Fruit fly (Drosophila melanogaster) whole organism, embryonic: ENCODE results near the gene CG9444.

Experiments used
- Atf6 ChIP-seq: fragments of 200-800 bp; sonication (Bioruptor generic); IDR thresholded peaks from 2 replicates; pipeline ENCODE4 v1.3.6; 2022; ENCODE audit warnings: missing biosample characterization, missing genetic modification characterization
- Blimp-1 ChIP-seq: fragments of 200-800 bp; sonication (Bioruptor generic); optimal IDR thresholded peaks from 3 replicates; lab custom pipeline; 2018; ENCODE audit warnings: missing biosample characterization, missing genetic modification characterization, mild to moderate bottlenecking, moderate library complexity, missing genetic modification reagents
- BtbVII ChIP-seq: fragments of 200-800 bp; sonication (Bioruptor generic); optimal IDR thresholded peaks from 3 replicates; lab custom pipeline; 2017; ENCODE audit warnings: missing biosample characterization, mild to moderate bottlenecking, missing genetic modification characterization
- Bteb2 ChIP-seq: fragments of 200-800 bp; sonication (Bioruptor generic); optimal IDR thresholded peaks from 2 replicates; lab custom pipeline; 2016; ENCODE audit warnings: missing biosample characterization, missing genetic modification characterization
- C15 ChIP-seq: fragments of 200-800 bp; sonication (Bioruptor generic); IDR thresholded peaks from 3 replicates; pipeline ENCODE4 v1.3.6; 2022; ENCODE audit warnings: missing biosample characterization, missing genetic modification characterization
- CG1024 ChIP-seq: fragments of 200-800 bp; sonication (Bioruptor generic); IDR thresholded peaks from 2 replicates; pipeline ENCODE4 v1.3.6; 2022; ENCODE audit warnings: missing biosample characterization, missing genetic modification characterization
- CG10654 ChIP-seq: fragments of 200-800 bp; sonication (Bioruptor generic); optimal IDR thresholded peaks from 2 replicates; lab custom pipeline; 2016; ENCODE audit warnings: missing biosample characterization, missing genetic modification characterization
- CG11093 ChIP-seq: fragments of 200-800 bp; sonication (Bioruptor generic); IDR thresholded peaks from 3 replicates; pipeline ENCODE4 v1.3.6; 2022; ENCODE audit warnings: missing biosample characterization, missing genetic modification characterization
- CG11247 ChIP-seq: fragments of 200-800 bp; sonication (Bioruptor generic); IDR thresholded peaks from 2 replicates; pipeline ENCODE4 v1.3.6; 2022; ENCODE audit warnings: missing biosample characterization, missing genetic modification characterization
- CG12769 ChIP-seq: fragments of 200-800 bp; sonication (Bioruptor generic); optimal IDR thresholded peaks from 2 replicates; lab custom pipeline; 2019; ENCODE audit warnings: missing biosample characterization, mild to moderate bottlenecking, missing genetic modification characterization, moderate library complexity
- CG13424 ChIP-seq: fragments of 200-800 bp; sonication (Bioruptor generic); optimal IDR thresholded peaks from 2 replicates; lab custom pipeline; 2019; ENCODE audit warnings: missing biosample characterization, mild to moderate bottlenecking, missing genetic modification characterization, moderate library complexity
- CG13624 ChIP-seq: fragments of 200-800 bp; sonication (Bioruptor generic); optimal IDR thresholded peaks from 2 replicates; lab custom pipeline; 2016; ENCODE audit warnings: missing biosample characterization, missing genetic modification characterization
- CG13894 ChIP-seq: fragments of 200-800 bp; sonication (Bioruptor generic); optimal IDR thresholded peaks from 3 replicates; lab custom pipeline; 2018; ENCODE audit warnings: missing biosample characterization, mild to moderate bottlenecking, missing genetic modification characterization, moderate library complexity
- CG1529 ChIP-seq: fragments of 200-800 bp; sonication (Bioruptor generic); optimal IDR thresholded peaks from 3 replicates; lab custom pipeline; 2018; ENCODE audit warnings: missing biosample characterization, missing genetic modification characterization
- CG17912 ChIP-seq: fragments of 200-800 bp; sonication (Bioruptor generic); optimal IDR thresholded peaks from 2 replicates; lab custom pipeline; 2018; ENCODE audit warnings: missing biosample characterization, mild to moderate bottlenecking, missing genetic modification characterization
- CG18619 ChIP-seq: fragments of 200-800 bp; sonication (Bioruptor generic); optimal IDR thresholded peaks from 3 replicates; lab custom pipeline; 2017; ENCODE audit warnings: missing biosample characterization, mild to moderate bottlenecking, missing genetic modification characterization
- CG2678 ChIP-seq: fragments of 200-800 bp; sonication (Bioruptor generic); optimal IDR thresholded peaks from 3 replicates; lab custom pipeline; 2019; ENCODE audit warnings: missing biosample characterization, mild to moderate bottlenecking, missing genetic modification characterization, moderate library complexity
- CG32767 ChIP-seq: fragments of 200-800 bp; sonication (Bioruptor generic); IDR thresholded peaks from 2 replicates; pipeline ENCODE4 v1.3.6; 2022; ENCODE audit warnings: missing biosample characterization, missing genetic modification characterization
- CG4328 ChIP-seq: fragments of 200-800 bp; sonication (Bioruptor generic); optimal IDR thresholded peaks from 3 replicates; lab custom pipeline; 2017; ENCODE audit warnings: missing biosample characterization, missing genetic modification reagents, missing genetic modification characterization
- CG4707 ChIP-seq: fragments of 200-800 bp; sonication (Bioruptor generic); optimal IDR thresholded peaks from 2 replicates; lab custom pipeline; 2018; ENCODE audit warnings: missing biosample characterization, mild to moderate bottlenecking, missing genetic modification characterization, moderate library complexity
- CG8765 ChIP-seq: fragments of 200-800 bp; sonication (Bioruptor generic); IDR thresholded peaks from 2 replicates; pipeline ENCODE4 v1.3.6; 2022; ENCODE audit warnings: missing biosample characterization, missing genetic modification characterization
- Dek ChIP-seq: fragments of 200-800 bp; sonication (Bioruptor generic); optimal IDR thresholded peaks from 3 replicates; lab custom pipeline; 2019; ENCODE audit warnings: missing biosample characterization, mild to moderate bottlenecking, missing genetic modification characterization, moderate library complexity
- E2f1 ChIP-seq: fragments of 200-800 bp; sonication (Bioruptor generic); IDR thresholded peaks from 2 replicates; pipeline ENCODE4 v1.3.6; 2022; ENCODE audit warnings: missing biosample characterization, missing genetic modification characterization
- Hr51 ChIP-seq, 2 experiments: fragments of 200-800 bp; sonication (Bioruptor generic); optimal IDR thresholded peaks; 2 replicates in 1 of 2; 3 replicates in 1 of 2; lab custom pipeline; 2016 to 2018; ENCODE audit warnings: missing biosample characterization in 2 of 2, missing genetic modification characterization in 2 of 2, mild to moderate bottlenecking in 1 of 2, moderate library complexity in 1 of 2
- Hsf ChIP-seq: fragments of 200-800 bp; sonication (Bioruptor generic); optimal IDR thresholded peaks from 3 replicates; lab custom pipeline; 2016; ENCODE audit warnings: missing biosample characterization, missing genetic modification characterization
- Myb ChIP-seq: fragments of 200-800 bp; sonication (Bioruptor generic); optimal IDR thresholded peaks from 2 replicates; lab custom pipeline; 2016; ENCODE audit warnings: missing biosample characterization, missing genetic modification characterization
- Rx ChIP-seq: fragments of 200-800 bp; sonication (Bioruptor generic); IDR thresholded peaks from 2 replicates; pipeline ENCODE4 v1.3.6; 2022; ENCODE audit warnings: missing biosample characterization, missing genetic modification characterization
- Xbp1 ChIP-seq: fragments of 200-800 bp; sonication (Bioruptor generic); optimal IDR thresholded peaks from 3 replicates; lab custom pipeline; 2016; ENCODE audit warnings: missing biosample characterization, mild to moderate bottlenecking, missing genetic modification characterization
- al ChIP-seq: fragments of 200-800 bp; sonication (Bioruptor generic); IDR thresholded peaks from 2 replicates; pipeline ENCODE4 v1.3.6; 2022; ENCODE audit warnings: missing biosample characterization, missing genetic modification characterization
- chinmo ChIP-seq: fragments of 200-800 bp; sonication (Bioruptor generic); IDR thresholded peaks from 4 replicates; pipeline ENCODE4 v1.3.6; 2022; ENCODE audit warnings: missing biosample characterization, missing genetic modification characterization; ENCODE audit not compliant: partially characterized antibody
- ci ChIP-seq: fragments of 200-800 bp; sonication (Bioruptor generic); IDR thresholded peaks from 3 replicates; pipeline ENCODE4 v1.3.6; 2022; ENCODE audit warnings: missing biosample characterization, missing genetic modification characterization
- dmrt99B ChIP-seq: fragments of 200-800 bp; sonication (Bioruptor generic); optimal IDR thresholded peaks from 2 replicates; lab custom pipeline; 2018; ENCODE audit warnings: missing biosample characterization, mild to moderate bottlenecking, missing genetic modification characterization, moderate library complexity
- fd3F ChIP-seq: fragments of 200-800 bp; sonication (Bioruptor generic); optimal IDR thresholded peaks from 2 replicates; lab custom pipeline; 2018; ENCODE audit warnings: missing biosample characterization, mild to moderate bottlenecking, missing genetic modification characterization, moderate library complexity
- gem ChIP-seq: fragments of 200-800 bp; sonication (Bioruptor generic); optimal IDR thresholded peaks from 2 replicates; lab custom pipeline; 2019; ENCODE audit warnings: missing biosample characterization, mild to moderate bottlenecking, missing genetic modification characterization, moderate library complexity
- gsb ChIP-seq: fragments of 200-800 bp; sonication (Bioruptor generic); IDR thresholded peaks from 2 replicates; pipeline ENCODE4 v1.3.6; 2022; ENCODE audit warnings: missing biosample characterization, missing genetic modification characterization
- gt ChIP-seq: fragments of 200-800 bp; sonication (Bioruptor generic); IDR thresholded peaks from 2 replicates; pipeline ENCODE4 v1.3.6; 2022; ENCODE audit warnings: missing biosample characterization, missing genetic modification characterization
- ind ChIP-seq: fragments of 200-800 bp; sonication (Bioruptor generic); optimal IDR thresholded peaks from 3 replicates; lab custom pipeline; 2016; ENCODE audit warnings: missing biosample characterization, missing genetic modification characterization
- lov ChIP-seq, 2 experiments: fragments of 200-800 bp in 1 of 2; fragments of >200 bp in 1 of 2; sonication (Bioruptor generic) in 1 of 2; IDR thresholded peaks in 1 of 2; optimal IDR thresholded peaks in 1 of 2; 2 replicates in 1 of 2; 3 replicates in 1 of 2; pipeline versions ENCODE4 v1.3.6 to Lab custom; 2017 to 2022; ENCODE audit warnings: missing biosample characterization in 1 of 2, missing genetic modification characterization in 1 of 2
- mirr ChIP-seq: fragments of 200-800 bp; sonication (Bioruptor generic); optimal IDR thresholded peaks from 3 replicates; lab custom pipeline; 2018; ENCODE audit warnings: missing biosample characterization, mild to moderate bottlenecking, missing genetic modification characterization
- nerfin-2 ChIP-seq: fragments of 200-800 bp; sonication (Bioruptor generic); IDR thresholded peaks from 2 replicates; pipeline ENCODE4 v1.3.6; 2022; ENCODE audit warnings: missing biosample characterization, missing genetic modification characterization; ENCODE audit not compliant: partially characterized antibody
- pb ChIP-seq: fragments of 200-800 bp; sonication (Bioruptor generic); optimal IDR thresholded peaks from 3 replicates; lab custom pipeline; 2016; ENCODE audit warnings: missing biosample characterization, missing genetic modification characterization
- psq ChIP-seq: fragments of 200-800 bp; sonication (Bioruptor generic); optimal IDR thresholded peaks from 2 replicates; lab custom pipeline; 2017; ENCODE audit warnings: missing biosample characterization, missing genetic modification characterization
- repo ChIP-seq: fragments of 200-800 bp; sonication (Bioruptor generic); optimal IDR thresholded peaks from 2 replicates; lab custom pipeline; 2016; ENCODE audit warnings: missing biosample characterization, missing genetic modification characterization
- run ChIP-seq: fragments of 200-800 bp; sonication (Bioruptor generic); optimal IDR thresholded peaks from 3 replicates; lab custom pipeline; 2018; ENCODE audit warnings: missing biosample characterization, mild to moderate bottlenecking, missing genetic modification characterization
- schlank ChIP-seq: fragments of 200-800 bp; sonication (Bioruptor generic); optimal IDR thresholded peaks from 2 replicates; lab custom pipeline; 2018; ENCODE audit warnings: missing biosample characterization, mild to moderate bottlenecking, missing genetic modification characterization
- sd ChIP-seq: fragments of 200-800 bp; sonication (Bioruptor generic); optimal IDR thresholded peaks from 3 replicates; lab custom pipeline; 2018; ENCODE audit warnings: missing biosample characterization, mild to moderate bottlenecking, missing genetic modification characterization, moderate library complexity
- sens ChIP-seq: fragments of 200-800 bp; sonication (Bioruptor generic); peaks from one replicate; lab custom pipeline; 2016; ENCODE audit warnings: missing biosample characterization, missing genetic modification characterization
- sima ChIP-seq: fragments of 200-800 bp; sonication (Bioruptor generic); optimal IDR thresholded peaks from 2 replicates; lab custom pipeline; 2016; ENCODE audit warnings: missing biosample characterization, missing genetic modification characterization
- z ChIP-seq: fragments of 200-800 bp; sonication (Bioruptor generic); IDR thresholded peaks from 3 replicates; pipeline ENCODE4 v1.3.6; 2022; ENCODE audit warnings: missing biosample characterization, missing genetic modification characterization

Gene CG9444

dm6 chr3R:9701897-9702296, 17.8 kb upstream of the CG9444 start (continued):
- TF ChIP-seq lov (optimal IDR thresholded peaks at IDR 0.05; lab: Kevin White, UChicago), result no peak
- no peak for TF ChIP-seq lov (GFP tag; IDR thresholded peaks at IDR 0.05; lab: Robert Waterston, UW)
- peak; percentile 43 for TF ChIP-seq fd3F (GFP tag; lab: Kevin White, UChicago)
- TF ChIP-seq gt (GFP tag; lab: Robert Waterston, UW), result no peak
- peak; percentile 7 for TF ChIP-seq CG2678
- peak; percentile 13 for TF ChIP-seq Xbp1 (GFP tag; lab: Kevin White, UChicago)
- peak in 1 of 2 experiments; percentile 64 for TF ChIP-seq Hr51 (GFP tag; optimal IDR thresholded peaks at IDR 0.05; lab: Kevin White, UChicago)
- TF ChIP-seq gem (tag; lab: Kevin White, UChicago), result peak; percentile 58
- no peak for TF ChIP-seq CG17912 (GFP tag; lab: Kevin White, UChicago)
- TF ChIP-seq sd (tag; lab: Kevin White, UChicago), result peak; percentile 67
- no peak for TF ChIP-seq Blimp-1 (GFP tag; lab: Kevin White, UChicago)

- TF ChIP-seq CG1529 (GFP tag; lab: Kevin White, UChicago), result no peak
- peak; percentile 12 for TF ChIP-seq Dek (tag; lab: Kevin White, UChicago)
- TF ChIP-seq chinmo (GFP tag; lab: Robert Waterston, UW), result no peak
- no peak for TF ChIP-seq C15 (GFP tag; lab: Robert Waterston, UW)
- TF ChIP-seq CG4707 (GFP tag; lab: Kevin White, UChicago), result no peak
- TF ChIP-seq dmrt99B (tag; lab: Kevin White, UChicago), result peak; percentile 45
- TF ChIP-seq ind (GFP tag; lab: Kevin White, UChicago), result no peak
- TF ChIP-seq Atf6, result no peak
- peak; percentile 45 for TF ChIP-seq CG13894 (tag; lab: Kevin White, UChicago)
- no peak for TF ChIP-seq gsb (GFP tag; lab: Robert Waterston, UW)
- TF ChIP-seq BtbVII, result peak; percentile 31
- TF ChIP-seq schlank, result peak; percentile 28
- no peak for TF ChIP-seq repo (GFP tag; lab: Kevin White, UChicago)
- no peak for TF ChIP-seq Hsf (GFP tag; lab: Kevin White, UChicago)
- TF ChIP-seq psq, result no peak
- peak; percentile 14 for TF ChIP-seq sens (GFP tag; lab: Kevin White, UChicago)
- no peak for TF ChIP-seq al
- no peak for TF ChIP-seq ci
- TF ChIP-seq E2f1 (GFP tag; lab: Robert Waterston, UW), result no peak
- TF ChIP-seq CG13624 (GFP tag; lab: Kevin White, UChicago), result no peak
- peak; percentile 21 for TF ChIP-seq CG13424 (tag; lab: Kevin White, UChicago)
- no peak for TF ChIP-seq CG18619
- no peak for TF ChIP-seq CG32767 (GFP tag; lab: Robert Waterston, UW)
- TF ChIP-seq sima (GFP tag; lab: Kevin White, UChicago), result no peak
- no peak for TF ChIP-seq Rx (GFP tag; lab: Robert Waterston, UW)
- no peak for TF ChIP-seq CG8765
- peak; percentile 86 for TF ChIP-seq mirr (GFP tag; lab: Kevin White, UChicago)
- TF ChIP-seq nerfin-2 (GFP tag; lab: Robert Waterston, UW), result no peak
- TF ChIP-seq run (tag; lab: Kevin White, UChicago), result no peak
- peak; percentile 57 for TF ChIP-seq CG12769
- peak; percentile 9 for TF ChIP-seq pb
- no peak for TF ChIP-seq CG1024 (GFP tag; lab: Robert Waterston, UW)
- no peak for TF ChIP-seq CG11093 (GFP tag; lab: Robert Waterston, UW)
- no peak for TF ChIP-seq CG10654
- no peak for TF ChIP-seq Bteb2
- peak; percentile 2 for TF ChIP-seq Myb (GFP tag; lab: Kevin White, UChicago)
- no peak for TF ChIP-seq lov (optimal IDR thresholded peaks at IDR 0.05; lab: Kevin White, UChicago)
- no peak for TF ChIP-seq lov (GFP tag; IDR thresholded peaks at IDR 0.05; lab: Robert Waterston, UW)
- TF ChIP-seq CG4328 (GFP tag; lab: Kevin White, UChicago), result peak; percentile 16
- TF ChIP-seq CG11247 (GFP tag; lab: Robert Waterston, UW), result no peak
- TF ChIP-seq z (GFP tag; lab: Robert Waterston, UW), result no peak
Observed at dm6 chr3R:9701148-9701703, 17.2 kb upstream of the CG9444 start.
